Worm (Caenorhabditis elegans) whole organism, mixed stage, embryonic: Measurements from ENCODE around the gene cal-7.

Experiments used
- M03D4.4 ChIP-seq: sonication (generic microtip); optimal IDR thresholded peaks from 2 replicates; lab custom pipeline; 2017; ENCODE audit warnings: mild to moderate bottlenecking, missing genetic modification characterization, missing compliant biosample characterization
- blmp-1 ChIP-seq: fragments of 150-350 bp; optimal IDR thresholded peaks from 2 replicates; lab custom pipeline; 2014; ENCODE audit warnings: missing biosample characterization, missing genetic modification characterization
- ceh-43 ChIP-seq: fragments of 200-800 bp; sonication (Bioruptor generic); optimal IDR thresholded peaks from 2 replicates; lab custom pipeline; 2018; ENCODE audit warnings: mild to moderate bottlenecking, missing genetic modification characterization, moderate library complexity, missing compliant biosample characterization
- elt-1 ChIP-seq: sonication (generic microtip); optimal IDR thresholded peaks from 2 replicates; lab custom pipeline; 2017; ENCODE audit warnings: missing genetic modification characterization, mild to moderate bottlenecking, missing compliant biosample characterization, antibody characterized with exemption, moderate library complexity, borderline replicate concordance; ENCODE audit not compliant: insufficient read depth
- mab-5 ChIP-seq: fragments of 150-350 bp; optimal IDR thresholded peaks from 2 replicates; lab custom pipeline; 2014; ENCODE audit warnings: missing biosample characterization, missing genetic modification characterization
- nhr-76 ChIP-seq: sonication (generic microtip); optimal IDR thresholded peaks from 2 replicates; lab custom pipeline; 2017; ENCODE audit warnings: missing biosample characterization, missing genetic modification characterization
- sptf-1 ChIP-seq: sonication (generic microtip); optimal IDR thresholded peaks from 2 replicates; lab custom pipeline; 2017; ENCODE audit warnings: mild to moderate bottlenecking, missing genetic modification characterization, moderate library complexity, missing compliant biosample characterization
- unc-62 ChIP-seq: fragments of 150-350 bp; optimal IDR thresholded peaks from 2 replicates; lab custom pipeline; 2014; ENCODE audit warnings: missing biosample characterization, missing genetic modification reagents, missing genetic modification characterization
- zip-8 ChIP-seq: fragments of 150-350 bp; optimal IDR thresholded peaks from 2 replicates; lab custom pipeline; 2014; ENCODE audit warnings: missing biosample characterization, missing genetic modification characterization

DNA sequence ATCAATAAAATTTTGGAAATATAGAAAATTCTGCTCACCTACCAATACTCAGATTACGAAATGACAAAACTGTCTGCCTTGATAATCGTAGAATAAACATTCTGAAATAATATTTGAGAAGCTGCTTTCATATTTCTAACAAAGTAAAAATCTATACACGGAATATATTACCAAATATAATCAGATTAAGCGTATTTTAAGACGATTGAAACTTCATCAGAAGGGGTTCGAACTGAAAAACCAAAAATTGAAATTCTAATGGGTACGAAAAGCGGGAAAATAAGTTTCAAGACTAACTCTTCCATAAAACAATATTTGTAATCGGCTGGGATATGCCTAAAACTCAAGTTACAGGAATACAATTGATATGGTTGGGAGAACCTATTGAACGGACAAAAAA lies 45.5 kb downstream of the cal-7 start, which contains the start of gene F46B6.4:
- TF ChIP-seq blmp-1 (tag; lab: Kevin White, UChicago): no peak
- TF ChIP-seq elt-1: no peak
- no peak for TF ChIP-seq M03D4.4 (tag; lab: Kevin White, UChicago)
- TF ChIP-seq mab-5 (tag; lab: Kevin White, UChicago): no peak
- no peak for TF ChIP-seq nhr-76 (tag; lab: Kevin White, UChicago)
- no peak for TF ChIP-seq sptf-1
- TF ChIP-seq ceh-43 (GFP tag; lab: Kevin White, UChicago): no peak
- no peak for TF ChIP-seq unc-62 (GFP tag; lab: Kevin White, UChicago)
- no peak for TF ChIP-seq zip-8 (tag; lab: Kevin White, UChicago)
